Worm (Caenorhabditis elegans) whole organism, L4/young adult: ENCODE results near the gene cyp-31A2.

Source experiments
- W03F9.2 ChIP-seq: fragments of 150-350 bp; optimal IDR thresholded peaks from 2 replicates; lab custom pipeline; 2014; ENCODE audit warnings: missing biosample characterization, missing genetic modification characterization
- him-1 ChIP-seq: sonication (generic microtip); optimal IDR thresholded peaks from 2 replicates; lab custom pipeline; 2016; ENCODE audit warnings: missing genotype, missing genetic modification reagents, missing genetic modification characterization, missing compliant biosample characterization

DNA sequence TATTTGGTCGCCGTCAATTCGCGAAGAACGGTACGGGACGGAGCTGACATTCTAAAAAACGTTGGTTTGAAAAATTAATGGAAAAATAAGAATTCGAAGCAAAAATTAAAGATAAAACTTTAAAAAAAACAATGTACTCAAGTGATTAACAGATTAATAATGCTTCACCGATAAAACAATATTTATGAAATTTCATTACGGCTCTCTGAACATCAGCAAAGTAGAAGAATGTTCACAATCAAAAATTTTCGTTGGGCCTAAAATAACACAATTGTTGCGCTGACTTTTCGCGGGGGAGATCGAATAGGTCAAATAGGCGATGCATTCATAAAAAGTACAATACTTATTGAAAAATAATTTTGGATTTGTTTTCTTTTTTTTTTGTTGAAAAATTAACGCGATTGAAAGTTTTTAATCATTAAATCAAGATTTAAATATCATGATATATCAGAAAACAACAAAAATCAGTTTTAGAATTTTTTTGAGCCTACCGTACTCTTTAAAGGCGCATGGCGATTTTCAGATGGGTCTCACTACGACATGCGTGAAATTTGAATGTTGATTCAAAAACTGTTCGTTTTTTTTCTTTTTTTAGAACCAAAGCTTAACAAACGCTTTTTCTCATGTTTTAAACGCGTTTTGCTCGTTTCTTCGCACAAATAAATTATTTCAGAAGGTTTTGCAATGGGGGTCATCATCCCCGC is at the start of gene cyp-31A2, which contains the start of gene memi-3:
- TF ChIP-seq W03F9.2 (tag; lab: Kevin White, UChicago), result peak; percentile 8
- no peak for TF ChIP-seq him-1 (tag; lab: Kevin White, UChicago)
